Worm (Caenorhabditis elegans) whole organism, young adult: ENCODE measurements around the gene piki-1.

Experiments
- B0035.1 ChIP-seq: sonication (generic microtip); optimal IDR thresholded peaks from 2 replicates; lab custom pipeline; 2016; ENCODE audit warnings: missing genetic modification characterization, mild to moderate bottlenecking, missing compliant biosample characterization, missing genotype, missing genetic modification reagents
- B0336.3 ChIP-seq: fragments of 200-800 bp; sonication (Bioruptor generic); IDR thresholded peaks from 2 replicates; pipeline ENCODE4 v1.3.6; 2022; ENCODE audit warnings: missing genetic modification characterization, missing compliant biosample characterization
- C06A6.2 ChIP-seq: fragments of 200-800 bp; sonication (Bioruptor generic); conservative IDR thresholded peaks from 2 replicates; pipeline ENCODE4 v1.3.6; 2022; ENCODE audit warnings: missing genetic modification characterization, missing compliant biosample characterization
- F22D6.2 ChIP-seq: sonication (generic microtip); optimal IDR thresholded peaks from 2 replicates; lab custom pipeline; 2016; ENCODE audit warnings: mild to moderate bottlenecking, missing genetic modification characterization, missing compliant biosample characterization
- F33H1.4 ChIP-seq: fragments of 200-800 bp; sonication (Bioruptor generic); IDR thresholded peaks from 2 replicates; pipeline ENCODE4 v1.3.6; 2022; ENCODE audit warnings: missing genetic modification reagents, missing genetic modification characterization, missing compliant biosample characterization
- F37B4.10 ChIP-seq: fragments of 200-800 bp; sonication (Bioruptor generic); IDR thresholded peaks from 2 replicates; pipeline ENCODE4 v1.3.6; 2022; ENCODE audit warnings: missing genetic modification characterization, missing compliant biosample characterization
- F57A8.1 ChIP-seq: fragments of 200-800 bp; sonication (Bioruptor generic); optimal IDR thresholded peaks from 2 replicates; lab custom pipeline; 2018; ENCODE audit warnings: mild to moderate bottlenecking, missing genetic modification characterization, moderate library complexity, missing compliant biosample characterization
- F57C9.4 ChIP-seq: sonication (generic microtip); optimal IDR thresholded peaks from 2 replicates; lab custom pipeline; 2017; ENCODE audit warnings: mild to moderate bottlenecking, missing genetic modification characterization, missing compliant biosample characterization
- K12H6.12 ChIP-seq: fragments of 200-800 bp; sonication (Bioruptor generic); optimal IDR thresholded peaks from 2 replicates; lab custom pipeline; 2018; ENCODE audit warnings: mild to moderate bottlenecking, missing genetic modification characterization, missing compliant biosample characterization
- Y53F4B.3 ChIP-seq: fragments of 200-800 bp; sonication (Bioruptor generic); IDR thresholded peaks from 2 replicates; pipeline ENCODE4 v1.3.6; 2022; ENCODE audit warnings: missing genetic modification reagents, missing genetic modification characterization, missing compliant biosample characterization
- Y56A3A.18 ChIP-seq: fragments of 200-800 bp; sonication (Bioruptor generic); IDR thresholded peaks from 2 replicates; pipeline ENCODE4 v1.3.6; 2022; ENCODE audit warnings: missing genetic modification reagents, missing genetic modification characterization, missing compliant biosample characterization
- ZK185.1 ChIP-seq: sonication (generic microtip); optimal IDR thresholded peaks from 2 replicates; lab custom pipeline; 2016; ENCODE audit warnings: mild to moderate bottlenecking, missing genetic modification characterization, missing compliant biosample characterization; ENCODE audit not compliant: poor library complexity, severe bottlenecking
- ama-1 ChIP-seq, 3 experiments: fragments of 150-350 bp in 1 of 3; sonication (generic microtip) in 2 of 3; optimal IDR thresholded peaks; 2 replicates each; lab custom pipeline; 2014 to 2018; ENCODE audit warnings: missing biosample characterization in 2 of 3, missing genetic modification characterization in 2 of 3, missing genetic modification reagents in 2 of 3
- atf-7 ChIP-seq: sonication (generic microtip); optimal IDR thresholded peaks from 2 replicates; lab custom pipeline; 2017; ENCODE audit warnings: mild to moderate bottlenecking, missing genetic modification characterization, missing compliant biosample characterization
- athp-1 ChIP-seq: sonication (generic microtip); optimal IDR thresholded peaks from 2 replicates; lab custom pipeline; 2017; ENCODE audit warnings: mild to moderate bottlenecking, missing genetic modification characterization, missing compliant biosample characterization
- attf-3 ChIP-seq: fragments of 200-800 bp; sonication (Bioruptor generic); conservative IDR thresholded peaks from 2 replicates; pipeline ENCODE4 v1.3.6; 2022; ENCODE audit warnings: missing genetic modification reagents, missing genetic modification characterization, missing compliant biosample characterization
- attf-5 ChIP-seq: fragments of 200-800 bp; sonication (Bioruptor generic); optimal IDR thresholded peaks from 2 replicates; lab custom pipeline; 2018; ENCODE audit warnings: mild to moderate bottlenecking, missing genetic modification characterization, missing compliant biosample characterization
- ccch-3 ChIP-seq: fragments of 200-800 bp; sonication (Bioruptor generic); optimal IDR thresholded peaks from 2 replicates; lab custom pipeline; 2018; ENCODE audit warnings: mild to moderate bottlenecking, missing genetic modification characterization, missing compliant biosample characterization
- cebp-2 ChIP-seq: fragments of 200-800 bp; sonication (Bioruptor generic); IDR thresholded peaks from 2 replicates; pipeline ENCODE4 v1.3.6; 2022; ENCODE audit warnings: missing genetic modification characterization, missing compliant biosample characterization
- ceh-27 ChIP-seq: fragments of 200-800 bp; sonication (Bioruptor generic); optimal IDR thresholded peaks from 2 replicates; lab custom pipeline; 2018; ENCODE audit warnings: mild to moderate bottlenecking, missing genetic modification characterization, moderate library complexity, missing compliant biosample characterization
- chd-7 ChIP-seq: sonication (generic microtip); optimal IDR thresholded peaks from 2 replicates; lab custom pipeline; 2016; ENCODE audit warnings: mild to moderate bottlenecking, missing genetic modification characterization, moderate library complexity, missing compliant biosample characterization
- efl-1 ChIP-seq: fragments of 150-350 bp; optimal IDR thresholded peaks from 2 replicates; lab custom pipeline; 2014; ENCODE audit warnings: missing biosample characterization, missing genetic modification reagents, missing genetic modification characterization
- egrh-3 ChIP-seq: fragments of 200-800 bp; sonication (Bioruptor generic); IDR thresholded peaks from 2 replicates; pipeline ENCODE4 v1.3.6; 2022; ENCODE audit warnings: missing genetic modification reagents, missing genetic modification characterization, missing compliant biosample characterization
- gei-17 ChIP-seq: fragments of 200-800 bp; sonication (Bioruptor generic); optimal IDR thresholded peaks from 2 replicates; lab custom pipeline; 2018; ENCODE audit warnings: mild to moderate bottlenecking, missing genetic modification characterization, missing compliant biosample characterization
- him-1 ChIP-seq: sonication (generic microtip); optimal IDR thresholded peaks from 2 replicates; lab custom pipeline; 2016; ENCODE audit warnings: missing genotype, missing genetic modification reagents, missing genetic modification characterization, missing compliant biosample characterization
- hlh-12 ChIP-seq: sonication (generic microtip); optimal IDR thresholded peaks from 2 replicates; lab custom pipeline; 2016; ENCODE audit warnings: missing genetic modification characterization, missing compliant biosample characterization
- let-607 ChIP-seq, 2 experiments: fragments of 200-800 bp in 1 of 2; sonication (Bioruptor generic) in 1 of 2; sonication (generic microtip) in 1 of 2; optimal IDR thresholded peaks; 2 replicates each; lab custom pipeline; 2016 to 2018; ENCODE audit warnings: mild to moderate bottlenecking in 2 of 2, missing compliant biosample characterization in 2 of 2, missing genetic modification characterization in 2 of 2, moderate library complexity in 2 of 2, missing genotype in 1 of 2
- lin-26 ChIP-seq: fragments of 200-800 bp; sonication (Bioruptor generic); IDR thresholded peaks from 2 replicates; pipeline ENCODE4 v1.3.6; 2022; ENCODE audit warnings: missing genetic modification reagents, missing genetic modification characterization, missing compliant biosample characterization
- lin-35 ChIP-seq, 3 experiments: fragments of 150-350 bp in 2 of 3; sonication (generic microtip) in 1 of 3; optimal IDR thresholded peaks; 2 replicates each; lab custom pipeline; 2014 to 2018; ENCODE audit warnings: missing biosample characterization in 3 of 3, missing genetic modification characterization in 3 of 3, missing genetic modification reagents in 3 of 3
- lsy-27 ChIP-seq: sonication (generic microtip); optimal IDR thresholded peaks from 2 replicates; lab custom pipeline; 2017; ENCODE audit warnings: missing genetic modification characterization, mild to moderate bottlenecking, missing compliant biosample characterization, antibody characterized with exemption, missing genotype, borderline replicate concordance; ENCODE audit not compliant: insufficient read depth
- madf-3 ChIP-seq: fragments of 200-800 bp; sonication (Bioruptor generic); IDR thresholded peaks from 2 replicates; pipeline ENCODE4 v1.3.6; 2022; ENCODE audit warnings: missing genetic modification reagents, missing genetic modification characterization, missing compliant biosample characterization
- madf-6 ChIP-seq: fragments of 200-800 bp; sonication (Bioruptor generic); IDR thresholded peaks from 2 replicates; pipeline ENCODE4 v1.3.6; 2022; ENCODE audit warnings: missing genetic modification reagents, missing genetic modification characterization, missing compliant biosample characterization
- mcd-1 ChIP-seq: fragments of 200-800 bp; sonication (Bioruptor generic); IDR thresholded peaks from 2 replicates; pipeline ENCODE4 v1.3.6; 2022; ENCODE audit warnings: missing genetic modification reagents, missing genetic modification characterization, missing compliant biosample characterization
- mes-4 ChIP-seq: sonication (generic microtip); optimal IDR thresholded peaks from 2 replicates; lab custom pipeline; 2016; ENCODE audit warnings: missing genotype, missing genetic modification characterization, missing compliant biosample characterization
- nhr-120 ChIP-seq: fragments of 200-800 bp; sonication (Bioruptor generic); IDR thresholded peaks from 2 replicates; pipeline ENCODE4 v1.3.6; 2022; ENCODE audit warnings: missing genetic modification characterization, missing compliant biosample characterization
- nhr-179 ChIP-seq: sonication (generic microtip); optimal IDR thresholded peaks from 2 replicates; lab custom pipeline; 2016; ENCODE audit warnings: mild to moderate bottlenecking, missing genetic modification characterization, missing compliant biosample characterization
- pha-4 ChIP-seq: fragments of 150-350 bp; sonication (generic microtip); optimal IDR thresholded peaks from 2 replicates; lab custom pipeline; 2014; ENCODE audit warnings: missing biosample characterization, missing genetic modification reagents, missing genetic modification characterization
- sea-2 ChIP-seq: fragments of 200-800 bp; sonication (Bioruptor generic); IDR thresholded peaks from 2 replicates; pipeline ENCODE4 v1.3.6; 2022; ENCODE audit warnings: missing genetic modification characterization, missing compliant biosample characterization
- snpc-1.1 ChIP-seq: sonication (generic microtip); optimal IDR thresholded peaks from 2 replicates; lab custom pipeline; 2017; ENCODE audit warnings: missing genetic modification characterization, mild to moderate bottlenecking, missing compliant biosample characterization, antibody characterized with exemption, moderate library complexity, missing genotype, missing genetic modification reagents; ENCODE audit not compliant: insufficient read depth
- tbp1 ChIP-seq: fragments of 200-800 bp; sonication (Bioruptor generic); optimal IDR thresholded peaks from 2 replicates; lab custom pipeline; 2018; ENCODE audit warnings: mild to moderate bottlenecking, missing genetic modification characterization, missing compliant biosample characterization
- tbx-9 ChIP-seq: sonication (generic microtip); optimal IDR thresholded peaks from 2 replicates; lab custom pipeline; 2016; ENCODE audit warnings: borderline replicate concordance, missing genetic modification characterization, inconsistent platforms, missing compliant biosample characterization
- xnd-1 ChIP-seq: sonication (generic microtip); optimal IDR thresholded peaks from 2 replicates; lab custom pipeline; 2016; ENCODE audit warnings: missing genotype, missing genetic modification reagents, missing genetic modification characterization, missing compliant biosample characterization
- ztf-22 ChIP-seq: fragments of 200-800 bp; sonication (Bioruptor generic); optimal IDR thresholded peaks from 2 replicates; lab custom pipeline; 2018; ENCODE audit warnings: mild to moderate bottlenecking, missing genetic modification characterization, moderate library complexity, missing compliant biosample characterization
- ztf-26 ChIP-seq: sonication (generic microtip); optimal IDR thresholded peaks from 2 replicates; lab custom pipeline; 2017; ENCODE audit warnings: missing genetic modification characterization, missing compliant biosample characterization
- ztf-28 ChIP-seq: fragments of 200-800 bp; sonication (Bioruptor generic); IDR thresholded peaks from 2 replicates; pipeline ENCODE4 v1.3.6; 2022; ENCODE audit warnings: missing genetic modification reagents, missing genetic modification characterization, missing compliant biosample characterization

piki-1 gene

DNA sequence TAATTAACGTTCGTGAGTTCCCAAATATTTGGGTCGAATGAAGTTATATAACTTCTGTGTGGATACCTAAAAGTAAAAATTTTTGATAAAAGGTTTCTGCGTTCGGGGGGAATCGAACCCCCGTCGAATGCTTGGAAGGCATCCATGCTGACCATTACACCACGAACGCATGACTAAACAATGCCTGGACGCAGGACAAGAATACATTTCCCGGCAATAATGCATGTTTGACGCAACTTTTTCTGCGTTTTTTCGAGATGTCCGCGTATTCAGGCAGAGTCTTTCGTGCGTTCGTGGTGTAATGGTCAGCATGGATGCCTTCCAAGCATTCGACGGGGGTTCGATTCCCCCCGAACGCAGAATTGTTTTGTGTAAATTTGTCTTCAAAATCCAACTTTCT, 45.5 kb downstream of the piki-1 start (continued):
- TF ChIP-seq ama-1 (optimal IDR thresholded peaks at IDR 0.05; lab: Kevin White, UChicago), result no peak
- TF ChIP-seq ama-1 (GFP tag; optimal IDR thresholded peaks at IDR 0.05; lab: Kevin White, UChicago), result peak; percentile 34 to 89
- TF ChIP-seq lin-26 (GFP tag; lab: Robert Waterston, UW), result peak; percentile 96
- peak; percentile 87 for TF ChIP-seq ZK185.1 (tag; lab: Kevin White, UChicago)
- TF ChIP-seq madf-3, result no peak
- TF ChIP-seq atf-7 (tag; lab: Kevin White, UChicago), result peak; percentile 59
- TF ChIP-seq efl-1, result no peak
- peak; percentile 63 for TF ChIP-seq attf-5 (GFP tag; lab: Kevin White, UChicago)
- TF ChIP-seq K12H6.12 (tag; lab: Kevin White, UChicago), result peak; percentile 34
- peak; percentile 9 for TF ChIP-seq B0035.1
- TF ChIP-seq F33H1.4 (GFP tag; lab: Robert Waterston, UW), result no peak
- TF ChIP-seq, all 124 proteins: peak for 94

ce11 chrX:15200146-15200545, 46.1 kb downstream of the piki-1 start:
- no peak for TF ChIP-seq B0336.3 (GFP tag; lab: Robert Waterston, UW)
- no peak for TF ChIP-seq Y53F4B.3 (GFP tag; lab: Robert Waterston, UW)
- TF ChIP-seq sea-2 (GFP tag; lab: Robert Waterston, UW), result no peak
- TF ChIP-seq athp-1, result no peak
- no peak for TF ChIP-seq lin-35 (GFP tag; optimal IDR thresholded peaks at IDR 0.05; lab: Kevin White, UChicago)
- TF ChIP-seq F57C9.4 (tag; lab: Kevin White, UChicago), result no peak
- no peak for TF ChIP-seq F57A8.1 (GFP tag; lab: Kevin White, UChicago)
- TF ChIP-seq lin-26 (GFP tag; lab: Robert Waterston, UW), result no peak
- no peak for TF ChIP-seq chd-7
- no peak for TF ChIP-seq nhr-120 (GFP tag; lab: Robert Waterston, UW)
- no peak for TF ChIP-seq him-1 (tag; lab: Kevin White, UChicago)
- TF ChIP-seq F37B4.10 (GFP tag; lab: Robert Waterston, UW), result no peak
- TF ChIP-seq hlh-12, result no peak
- TF ChIP-seq ztf-22 (GFP tag; lab: Kevin White, UChicago), result no peak
- no peak for TF ChIP-seq Y56A3A.18 (GFP tag; lab: Robert Waterston, UW)
- TF ChIP-seq ccch-3, result no peak
- TF ChIP-seq ZK185.1 (tag; lab: Kevin White, UChicago), result no peak
- no peak for TF ChIP-seq nhr-179 (tag; lab: Kevin White, UChicago)
- no peak for TF ChIP-seq ztf-26 (tag; lab: Kevin White, UChicago)

DNA sequence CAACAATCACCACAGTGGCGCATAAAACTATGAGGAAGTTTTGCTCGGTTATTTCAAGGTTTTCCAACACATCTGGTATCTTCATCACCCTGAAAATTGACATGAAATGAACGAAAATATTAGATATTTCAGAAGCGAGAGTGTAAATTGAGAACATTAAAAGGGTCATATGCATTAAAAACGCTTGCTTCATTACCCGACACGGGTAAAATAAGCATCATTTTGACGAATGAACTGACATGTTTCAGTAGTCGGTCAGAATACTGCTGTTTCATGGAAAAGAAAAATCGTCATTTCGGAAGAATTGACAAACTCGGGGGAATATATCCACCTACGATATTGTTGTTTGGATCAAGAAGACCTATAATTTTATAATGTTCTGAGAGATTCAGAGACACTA, 47.1 kb downstream of the piki-1 start, which contains the start of gene snt-7:
Gene snt-7 (minus strand): TSS at position 101 of the 400 bp plus-strand sequence.
- TF ChIP-seq tbx-9 (tag; lab: Kevin White, UChicago), result no peak
- TF ChIP-seq attf-5 (GFP tag; lab: Kevin White, UChicago), result no peak
- no peak for TF ChIP-seq attf-3 (GFP tag; lab: Robert Waterston, UW)
- no peak for TF ChIP-seq cebp-2 (GFP tag; lab: Robert Waterston, UW)
- no peak for TF ChIP-seq mcd-1 (GFP tag; lab: Robert Waterston, UW)
- no peak for TF ChIP-seq egrh-3 (GFP tag; lab: Robert Waterston, UW)
- TF ChIP-seq snpc-1.1 (tag; lab: Kevin White, UChicago), result no peak
- no peak for TF ChIP-seq xnd-1

DNA sequence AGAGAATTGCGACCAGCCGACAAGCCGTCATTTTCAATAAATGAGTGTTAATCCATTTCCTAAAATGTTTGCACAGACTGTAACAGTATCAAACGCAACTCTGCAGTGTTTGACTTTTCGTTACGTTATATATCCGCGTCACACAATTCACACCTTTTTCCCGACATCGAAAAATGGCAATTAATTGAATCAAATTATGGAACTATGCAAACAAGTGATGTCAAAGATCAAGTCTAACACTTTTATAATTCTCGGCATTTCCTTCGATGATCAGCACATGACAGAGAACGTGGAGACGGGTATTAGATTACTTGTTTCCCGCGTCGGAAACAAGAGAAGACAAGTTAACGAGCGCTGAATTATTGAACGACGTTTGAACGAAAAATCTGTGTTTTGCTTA, 51.9 kb downstream of the piki-1 start, which contains the start of gene phat-6:
Gene phat-6 (minus strand): TSS at position 101 of the 400 bp plus-strand sequence.
- no peak for TF ChIP-seq lsy-27 (tag; lab: Kevin White, UChicago)
- TF ChIP-seq F22D6.2 (tag; lab: Kevin White, UChicago), result no peak
- no peak for TF ChIP-seq ceh-27 (GFP tag; lab: Kevin White, UChicago)
- no peak for TF ChIP-seq madf-6 (GFP tag; lab: Robert Waterston, UW)
- no peak for TF ChIP-seq C06A6.2 (GFP tag; lab: Robert Waterston, UW)
- TF ChIP-seq gei-17 (GFP tag; lab: Kevin White, UChicago), result no peak
- no peak for TF ChIP-seq tbp1 (GFP tag; lab: Kevin White, UChicago)
- no peak for TF ChIP-seq ztf-28 (GFP tag; lab: Robert Waterston, UW)
- TF ChIP-seq pha-4 (tag; lab: Kevin White, UChicago), result no peak
- TF ChIP-seq mes-4 (tag; lab: Kevin White, UChicago), result no peak
- TF ChIP-seq let-607 (tag; optimal IDR thresholded peaks at IDR 0.05; lab: Kevin White, UChicago), result no peak
